Fruit fly (Drosophila melanogaster) whole organism, embryonic: Measurements from ENCODE around the gene Rbf2.

ENCODE experiments used
- B-H2 ChIP-seq: fragments of 200-800 bp; sonication (Bioruptor generic); optimal IDR thresholded peaks from 2 replicates; lab custom pipeline; 2018; ENCODE audit warnings: missing biosample characterization, mild to moderate bottlenecking, missing genetic modification characterization
- CG1024 ChIP-seq: fragments of 200-800 bp; sonication (Bioruptor generic); IDR thresholded peaks from 2 replicates; pipeline ENCODE4 v1.3.6; 2022; ENCODE audit warnings: missing biosample characterization, missing genetic modification characterization
- CG11085 ChIP-seq: fragments of 200-800 bp; sonication (Bioruptor generic); IDR thresholded peaks from 2 replicates; pipeline ENCODE4 v1.3.6; 2022; ENCODE audit warnings: missing biosample characterization, missing genetic modification characterization
- CG11560 ChIP-seq: fragments of 200-800 bp; sonication (Bioruptor generic); IDR thresholded peaks from 3 replicates; pipeline ENCODE4 v1.3.6; 2022; ENCODE audit warnings: missing biosample characterization, missing genetic modification characterization
- CG11695 ChIP-seq: fragments of 200-800 bp; sonication (Bioruptor generic); IDR thresholded peaks from 3 replicates; pipeline ENCODE4 v1.3.6; 2022; ENCODE audit warnings: missing biosample characterization, missing genetic modification characterization
- CG11696 ChIP-seq: fragments of 200-800 bp; sonication (Bioruptor generic); IDR thresholded peaks from 2 replicates; pipeline ENCODE4 v1.3.6; 2022; ENCODE audit warnings: missing biosample characterization, missing genetic modification characterization
- CG12659 ChIP-seq: fragments of 200-800 bp; sonication (Bioruptor generic); optimal IDR thresholded peaks from 3 replicates; lab custom pipeline; 2017; ENCODE audit warnings: mild to moderate bottlenecking, missing biosample characterization, missing genetic modification reagents, missing genetic modification characterization
- CG13624 ChIP-seq: fragments of 200-800 bp; sonication (Bioruptor generic); optimal IDR thresholded peaks from 2 replicates; lab custom pipeline; 2016; ENCODE audit warnings: missing biosample characterization, missing genetic modification characterization
- CG15011 ChIP-seq: fragments of 200-800 bp; sonication (Bioruptor generic); optimal IDR thresholded peaks from 3 replicates; lab custom pipeline; 2018; ENCODE audit warnings: missing biosample characterization, mild to moderate bottlenecking, missing genetic modification characterization
- CG1529 ChIP-seq: fragments of 200-800 bp; sonication (Bioruptor generic); optimal IDR thresholded peaks from 3 replicates; lab custom pipeline; 2018; ENCODE audit warnings: missing biosample characterization, missing genetic modification characterization
- CG1647 ChIP-seq: fragments of 200-800 bp; sonication (Bioruptor generic); optimal IDR thresholded peaks from 3 replicates; lab custom pipeline; 2016; ENCODE audit warnings: missing biosample characterization, missing genetic modification characterization
- CG17829 ChIP-seq: fragments of 200-800 bp; optimal IDR thresholded peaks from 2 replicates; lab custom pipeline; 2019; ENCODE audit warnings: missing biosample characterization, mild to moderate bottlenecking, missing genetic modification characterization, moderate library complexity
- CG1792 ChIP-seq: fragments of 200-800 bp; sonication (Bioruptor generic); optimal IDR thresholded peaks from 2 replicates; lab custom pipeline; 2016; ENCODE audit warnings: missing biosample characterization, missing genetic modification characterization
- CG18764 ChIP-seq: fragments of 200-800 bp; sonication (Bioruptor generic); optimal IDR thresholded peaks from 3 replicates; lab custom pipeline; 2016; ENCODE audit warnings: missing biosample characterization, missing genetic modification characterization
- CG2129 ChIP-seq: fragments of 200-800 bp; sonication (Bioruptor generic); IDR thresholded peaks from 2 replicates; pipeline ENCODE4 v1.3.6; 2022; ENCODE audit warnings: missing biosample characterization, missing genetic modification characterization; ENCODE audit not compliant: partially characterized antibody
- CG31441 ChIP-seq: fragments of 200-800 bp; sonication (Bioruptor generic); IDR thresholded peaks from 2 replicates; pipeline ENCODE4 v1.3.6; 2022; ENCODE audit warnings: missing biosample characterization, missing genetic modification characterization
- CG4707 ChIP-seq: fragments of 200-800 bp; sonication (Bioruptor generic); optimal IDR thresholded peaks from 2 replicates; lab custom pipeline; 2018; ENCODE audit warnings: missing biosample characterization, mild to moderate bottlenecking, missing genetic modification characterization, moderate library complexity
- CG6765 ChIP-seq: fragments of 200-800 bp; sonication (Bioruptor generic); optimal IDR thresholded peaks from 3 replicates; lab custom pipeline; 2017; ENCODE audit warnings: missing biosample characterization, mild to moderate bottlenecking, missing genetic modification characterization
- CG7372 ChIP-seq: fragments of 200-800 bp; sonication (Bioruptor generic); IDR thresholded peaks from 2 replicates; pipeline ENCODE4 v1.3.6; 2022; ENCODE audit warnings: missing biosample characterization, missing genetic modification characterization
- CG8281 ChIP-seq: fragments of 200-800 bp; sonication (Bioruptor generic); optimal IDR thresholded peaks from 2 replicates; lab custom pipeline; 2018; ENCODE audit warnings: missing biosample characterization, mild to moderate bottlenecking, missing genetic modification characterization, moderate library complexity
- Chrac-16 ChIP-seq: fragments of 200-800 bp; sonication (Bioruptor generic); optimal IDR thresholded peaks from 3 replicates; lab custom pipeline; 2016; ENCODE audit warnings: missing biosample characterization, missing genetic modification characterization
- Ets65A ChIP-seq: fragments of 200-800 bp; sonication (Bioruptor generic); peaks from one replicate; lab custom pipeline; 2016; ENCODE audit warnings: missing biosample characterization, missing genetic modification characterization
- HLH54F ChIP-seq: fragments of 200-800 bp; sonication (Bioruptor generic); optimal IDR thresholded peaks from 3 replicates; lab custom pipeline; 2016; ENCODE audit warnings: missing biosample characterization, missing genetic modification characterization
- HmgZ ChIP-seq: fragments of 200-800 bp; sonication (Bioruptor generic); optimal IDR thresholded peaks from 2 replicates; lab custom pipeline; 2018; ENCODE audit warnings: missing biosample characterization, mild to moderate bottlenecking, missing genetic modification characterization
- Kr ChIP-seq: fragments of 200-800 bp; sonication (Bioruptor generic); optimal IDR thresholded peaks from 2 replicates; lab custom pipeline; 2017; ENCODE audit warnings: missing biosample characterization, mild to moderate bottlenecking, missing genetic modification characterization
- Myb ChIP-seq: fragments of 200-800 bp; sonication (Bioruptor generic); optimal IDR thresholded peaks from 2 replicates; lab custom pipeline; 2016; ENCODE audit warnings: missing biosample characterization, missing genetic modification characterization
- NC2α ChIP-seq: fragments of 200-800 bp; sonication (Bioruptor generic); optimal IDR thresholded peaks from 2 replicates; lab custom pipeline; 2016; ENCODE audit warnings: missing biosample characterization, missing genetic modification characterization
- NC2β ChIP-seq: fragments of 200-800 bp; sonication (Bioruptor generic); optimal IDR thresholded peaks from 2 replicates; lab custom pipeline; 2016; ENCODE audit warnings: missing biosample characterization, missing genetic modification characterization
- Nf-YB ChIP-seq: fragments of 200-800 bp; sonication (Bioruptor generic); optimal IDR thresholded peaks from 3 replicates; lab custom pipeline; 2019; ENCODE audit warnings: missing biosample characterization, mild to moderate bottlenecking, missing genetic modification characterization, moderate library complexity
- Opbp ChIP-seq: fragments of 200-800 bp; sonication (Bioruptor generic); IDR thresholded peaks from 3 replicates; pipeline ENCODE4 v1.3.6; 2022; ENCODE audit warnings: missing biosample characterization, missing genetic modification characterization; ENCODE audit not compliant: partially characterized antibody
- PHDP ChIP-seq: fragments of 200-800 bp; sonication (Bioruptor generic); optimal IDR thresholded peaks from 3 replicates; lab custom pipeline; 2018; ENCODE audit warnings: missing biosample characterization, mild to moderate bottlenecking, missing genetic modification characterization, moderate library complexity
- Ssrp ChIP-seq: fragments of 200-800 bp; sonication (Bioruptor generic); optimal IDR thresholded peaks from 2 replicates; lab custom pipeline; 2018; ENCODE audit warnings: missing biosample characterization, mild to moderate bottlenecking, missing genetic modification characterization, moderate library complexity
- Trl ChIP-seq, 3 experiments: fragments of >200 bp in 2 of 3; fragments of 200-800 bp in 1 of 3; sonication (Bioruptor generic) in 1 of 3; optimal IDR thresholded peaks; 2 replicates in 1 of 3; 3 replicates in 2 of 3; lab custom pipeline; 2016 to 2017; ENCODE audit warnings: missing biosample characterization in 1 of 3, missing genetic modification characterization in 1 of 3
- abd-A ChIP-seq: fragments of 200-800 bp; sonication (Bioruptor generic); optimal IDR thresholded peaks from 3 replicates; lab custom pipeline; 2019; ENCODE audit warnings: missing biosample characterization, mild to moderate bottlenecking, missing genetic modification characterization, moderate library complexity
- bab2 ChIP-seq: fragments of 200-800 bp; sonication (Bioruptor generic); optimal IDR thresholded peaks from 2 replicates; lab custom pipeline; 2016; ENCODE audit warnings: missing biosample characterization, missing genetic modification characterization
- cad ChIP-seq: fragments of >200 bp; optimal IDR thresholded peaks from 2 replicates; lab custom pipeline; 2017; ENCODE audit warnings: missing biosample characterization, missing genetic modification characterization
- cato ChIP-seq: fragments of 200-800 bp; sonication (Bioruptor generic); optimal IDR thresholded peaks from 2 replicates; lab custom pipeline; 2016; ENCODE audit warnings: missing biosample characterization, missing genetic modification characterization, borderline replicate concordance
- croc ChIP-seq: fragments of 200-800 bp; sonication (Bioruptor generic); conservative IDR thresholded peaks from 3 replicates; pipeline ENCODE4 v1.3.6; 2022; ENCODE audit warnings: missing biosample characterization, missing genetic modification characterization
- dan ChIP-seq: fragments of 200-800 bp; sonication (Bioruptor generic); IDR thresholded peaks from 2 replicates; pipeline ENCODE4 v1.3.6; 2022; ENCODE audit warnings: missing biosample characterization, missing genetic modification characterization
- ems ChIP-seq: fragments of 200-800 bp; sonication (Bioruptor generic); optimal IDR thresholded peaks from 3 replicates; lab custom pipeline; 2016; ENCODE audit warnings: missing biosample characterization, missing genetic modification characterization
- en ChIP-seq: fragments of 200-800 bp; sonication (Bioruptor generic); optimal IDR thresholded peaks from 2 replicates; lab custom pipeline; 2016; ENCODE audit warnings: missing biosample characterization, missing genetic modification characterization
- fd64A ChIP-seq: fragments of 200-800 bp; sonication (Bioruptor generic); optimal IDR thresholded peaks from 3 replicates; lab custom pipeline; 2018; ENCODE audit warnings: missing biosample characterization, mild to moderate bottlenecking, missing genetic modification characterization
- jumu ChIP-seq: fragments of 200-800 bp; sonication (Bioruptor generic); optimal IDR thresholded peaks from 3 replicates; lab custom pipeline; 2016; ENCODE audit warnings: missing biosample characterization, missing genetic modification characterization
- maf-S ChIP-seq: fragments of 200-800 bp; sonication (Bioruptor generic); optimal IDR thresholded peaks from 2 replicates; lab custom pipeline; 2016; ENCODE audit warnings: missing biosample characterization, missing genetic modification characterization
- mirr ChIP-seq: fragments of 200-800 bp; sonication (Bioruptor generic); optimal IDR thresholded peaks from 3 replicates; lab custom pipeline; 2018; ENCODE audit warnings: missing biosample characterization, mild to moderate bottlenecking, missing genetic modification characterization
- ro ChIP-seq: fragments of 200-800 bp; sonication (Bioruptor generic); IDR thresholded peaks from 2 replicates; pipeline ENCODE4 v1.3.6; 2022; ENCODE audit warnings: missing biosample characterization, missing genetic modification characterization
- seq ChIP-seq: fragments of 200-800 bp; sonication (Bioruptor generic); IDR thresholded peaks from 2 replicates; pipeline ENCODE4 v1.3.6; 2022; ENCODE audit warnings: missing biosample characterization, missing genetic modification characterization
- sisA ChIP-seq: fragments of 200-800 bp; sonication (Bioruptor generic); IDR thresholded peaks from 2 replicates; pipeline ENCODE4 v1.3.6; 2022; ENCODE audit warnings: missing biosample characterization, missing genetic modification characterization
- sr ChIP-seq: fragments of 200-800 bp; sonication (Bioruptor generic); IDR thresholded peaks from 3 replicates; pipeline ENCODE4 v1.3.6; 2022; ENCODE audit warnings: missing biosample characterization, missing genetic modification characterization
- trh ChIP-seq: fragments of 200-800 bp; sonication (Bioruptor generic); optimal IDR thresholded peaks from 2 replicates; lab custom pipeline; 2016; ENCODE audit warnings: missing biosample characterization, missing genetic modification characterization
- usp ChIP-seq: fragments of >200 bp; optimal IDR thresholded peaks from 2 replicates; lab custom pipeline; 2017; ENCODE audit warnings: missing biosample characterization, missing genetic modification characterization
- zfh1 ChIP-seq: fragments of 200-800 bp; sonication (Bioruptor generic); IDR thresholded peaks from 3 replicates; pipeline ENCODE4 v1.3.6; 2022; ENCODE audit warnings: missing biosample characterization, missing genetic modification characterization

The Rbf2 gene

DNA sequence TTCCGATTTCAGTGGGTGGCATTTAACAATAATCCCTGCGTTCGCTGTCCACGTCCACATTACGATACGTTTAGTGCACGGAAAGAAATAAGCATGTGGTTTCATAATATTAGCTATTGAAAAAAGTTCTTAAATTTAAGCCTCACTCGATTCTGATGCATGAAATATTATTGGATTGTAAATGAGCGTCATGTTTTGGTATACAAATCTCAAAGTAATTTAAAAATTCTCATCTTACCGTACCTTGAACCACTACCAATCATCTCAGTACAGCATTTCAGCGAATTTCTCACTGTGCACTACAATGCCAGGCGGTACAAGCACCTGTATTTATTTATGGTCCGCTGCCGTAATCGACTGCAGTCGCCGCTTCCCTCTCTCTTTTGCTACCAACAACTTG is 9.0 kb downstream of the Rbf2 start (continued):
- TF ChIP-seq B-H2 = peak; percentile 61
- TF ChIP-seq Ets65A = peak; percentile 96
- peak; percentile 78 for TF ChIP-seq HLH54F (GFP tag; lab: Kevin White, UChicago)
- peak; percentile 42 for TF ChIP-seq Nf-YB
- no peak for TF ChIP-seq CG1024 (GFP tag; lab: Robert Waterston, UW)
- TF ChIP-seq CG31441 = no peak
- TF ChIP-seq jumu (GFP tag; lab: Kevin White, UChicago) = peak; percentile 74
- TF ChIP-seq CG11695 (GFP tag; lab: Robert Waterston, UW) = no peak
- TF ChIP-seq zfh1 (GFP tag; lab: Robert Waterston, UW) = no peak
- TF ChIP-seq bab2 (GFP tag; lab: Kevin White, UChicago) = peak; percentile 79
- peak; percentile 70 for TF ChIP-seq maf-S
- peak; percentile 60 for TF ChIP-seq CG8281
- no peak for TF ChIP-seq Trl (optimal IDR thresholded peaks at IDR 0.05; lab: Kevin White, UChicago)
- TF ChIP-seq Trl (GFP tag; optimal IDR thresholded peaks at IDR 0.05; lab: Kevin White, UChicago) = peak; percentile 6
- no peak for TF ChIP-seq dan
- TF ChIP-seq trh (GFP tag; lab: Kevin White, UChicago) = peak; percentile 25
- no peak for TF ChIP-seq sisA
- peak; percentile 76 for TF ChIP-seq CG1529 (GFP tag; lab: Kevin White, UChicago)
- peak; percentile 23 for TF ChIP-seq mirr (GFP tag; lab: Kevin White, UChicago)
- peak; percentile 58 for TF ChIP-seq CG18764 (GFP tag; lab: Kevin White, UChicago)
- TF ChIP-seq CG6765 (GFP tag; lab: Kevin White, UChicago) = peak; percentile 50
- TF ChIP-seq NC2β (GFP tag; lab: Kevin White, UChicago) = peak; percentile 71
- peak; percentile 85 for TF ChIP-seq Chrac-16 (GFP tag; lab: Kevin White, UChicago)
- TF ChIP-seq CG7372 (GFP tag; lab: Robert Waterston, UW) = no peak
- TF ChIP-seq NC2α (GFP tag; lab: Kevin White, UChicago) = peak; percentile 2
- no peak for TF ChIP-seq usp (GFP tag; lab: Kevin White, UChicago)
- no peak for TF ChIP-seq ro (GFP tag; lab: Robert Waterston, UW)
- TF ChIP-seq ems (GFP tag; lab: Kevin White, UChicago) = peak; percentile 47
- peak; percentile 80 for TF ChIP-seq CG17829 (tag; lab: Kevin White, UChicago)
- peak; percentile 85 for TF ChIP-seq Ssrp (tag; lab: Kevin White, UChicago)
- peak; percentile 56 for TF ChIP-seq CG15011
- TF ChIP-seq Kr (GFP tag; lab: Kevin White, UChicago) = no peak
- no peak for TF ChIP-seq CG11085 (GFP tag; lab: Robert Waterston, UW)
- no peak for TF ChIP-seq CG2129 (GFP tag; lab: Robert Waterston, UW)
- TF ChIP-seq Myb (GFP tag; lab: Kevin White, UChicago) = peak; percentile 55
- peak; percentile 71 for TF ChIP-seq CG1792
- TF ChIP-seq fd64A = peak; percentile 71
- TF ChIP-seq cato = peak; percentile 72
- TF ChIP-seq CG1647 (GFP tag; lab: Kevin White, UChicago) = peak; percentile 58
- peak; percentile 66 for TF ChIP-seq CG4707 (GFP tag; lab: Kevin White, UChicago)
- peak; percentile 62 for TF ChIP-seq en (GFP tag; lab: Kevin White, UChicago)
- no peak for TF ChIP-seq seq
- TF ChIP-seq cad (GFP tag; lab: Kevin White, UChicago) = no peak
- TF ChIP-seq CG12659 (GFP tag; lab: Kevin White, UChicago) = peak; percentile 81
- peak; percentile 53; the same call in 1 of the 3 replicates for TF ChIP-seq croc (GFP tag; lab: Robert Waterston, UW)
- no peak for TF ChIP-seq sr
- TF ChIP-seq Opbp = no peak
- peak; percentile 86 for TF ChIP-seq CG13624 (GFP tag; lab: Kevin White, UChicago)
- TF ChIP-seq CG11696 (GFP tag; lab: Robert Waterston, UW) = no peak
- TF ChIP-seq abd-A (tag; lab: Kevin White, UChicago) = no peak
- no peak for TF ChIP-seq CG11560
- TF ChIP-seq PHDP (tag; lab: Kevin White, UChicago) = peak; percentile 84
- TF ChIP-seq HmgZ (tag; lab: Kevin White, UChicago) = peak; percentile 77
